Fruit fly (Drosophila melanogaster): ENCODE data around the gene CG14309.

dm6 chr3R:18398460-18398901, 13.6 kb upstream of the CG14309 start:
- peak; percentile 3 for TF ChIP-seq CG6808 (GFP tag; optimal IDR thresholded peaks at IDR 0.05)
- no peak for TF ChIP-seq Hr4 (GFP tag; optimal IDR thresholded peaks at IDR 0.05)
- peak; percentile 76 for TF ChIP-seq fkh (GFP tag; optimal IDR thresholded peaks at IDR 0.05)
- no peak for TF ChIP-seq CG6163 (GFP tag; IDR thresholded peaks at IDR 0.05)
- TF ChIP-seq CG10631 (GFP tag; optimal IDR thresholded peaks at IDR 0.05): no peak
- TF ChIP-seq fd59A (GFP tag; optimal IDR thresholded peaks at IDR 0.05): no peak
- no peak for TF ChIP-seq Blimp-1 (GFP tag; optimal IDR thresholded peaks at IDR 0.05)
- no peak for TF ChIP-seq CG8119 (GFP tag; IDR thresholded peaks at IDR 0.05)
- TF ChIP-seq Eip78C (GFP tag): peak; percentile 67
- no peak for TF ChIP-seq CG3919 (GFP tag; optimal IDR thresholded peaks at IDR 0.05)
- TF ChIP-seq Hr39 (GFP tag; optimal IDR thresholded peaks at IDR 0.05): no peak

Data from whole organism, prepupa.